Worm (Caenorhabditis elegans) whole organism, L4/young adult: ENCODE measurements around the gene srz-9.

Source experiments
- W03F9.2 ChIP-seq: fragments of 150-350 bp; optimal IDR thresholded peaks from 2 replicates; lab custom pipeline; 2014; ENCODE audit warnings: missing biosample characterization, missing genetic modification characterization
- dao-5 ChIP-seq: sonication (generic microtip); optimal IDR thresholded peaks from 2 replicates; lab custom pipeline; 2016; ENCODE audit warnings: missing genotype, missing genetic modification characterization, moderate library complexity, missing compliant biosample characterization
- him-1 ChIP-seq: sonication (generic microtip); optimal IDR thresholded peaks from 2 replicates; lab custom pipeline; 2016; ENCODE audit warnings: missing genotype, missing genetic modification reagents, missing genetic modification characterization, missing compliant biosample characterization

- TF ChIP-seq him-1 (tag; lab: Kevin White, UChicago) (no peak), dao-5 (no peak), W03F9.2 (no peak)
Observed at ce11 chrIII:1214121-1214673, 49.6 kb upstream of the srz-9 start.
